Worm (Caenorhabditis elegans) whole organism, late embryonic: Measurements from ENCODE around the gene Y66C5A.1.

Source experiments
- C38D4.7 ChIP-seq: fragments of 200-800 bp; sonication (Bioruptor generic); optimal IDR thresholded peaks from 2 replicates; lab custom pipeline; 2018; ENCODE audit warnings: mild to moderate bottlenecking, missing genetic modification characterization, moderate library complexity, missing compliant biosample characterization
- F13H6.1 ChIP-seq: sonication (generic microtip); optimal IDR thresholded peaks from 2 replicates; lab custom pipeline; 2016; ENCODE audit warnings: missing genetic modification characterization, missing compliant biosample characterization
- K02D7.2 ChIP-seq: sonication (generic microtip); optimal IDR thresholded peaks from 2 replicates; lab custom pipeline; 2017; ENCODE audit warnings: mild to moderate bottlenecking, missing genetic modification characterization, missing compliant biosample characterization
- K09A11.1 ChIP-seq: sonication (generic microtip); optimal IDR thresholded peaks from 2 replicates; lab custom pipeline; 2017; ENCODE audit warnings: antibody characterized with exemption, mild to moderate bottlenecking, missing genetic modification characterization, missing compliant biosample characterization; ENCODE audit not compliant: insufficient read depth
- T23F11.4 ChIP-seq: fragments of 200-800 bp; sonication (Bioruptor generic); optimal IDR thresholded peaks from 2 replicates; lab custom pipeline; 2018; ENCODE audit warnings: mild to moderate bottlenecking, missing genetic modification characterization, missing compliant biosample characterization
- Y22D7AL.16 ChIP-seq: sonication (generic microtip); optimal IDR thresholded peaks from 2 replicates; lab custom pipeline; 2016; ENCODE audit warnings: missing genetic modification characterization, missing compliant biosample characterization
- ama-1 ChIP-seq: fragments of 150-350 bp; optimal IDR thresholded peaks from 2 replicates; lab custom pipeline; 2014
- ceh-14 ChIP-seq: sonication (generic microtip); optimal IDR thresholded peaks from 2 replicates; lab custom pipeline; 2016; ENCODE audit warnings: missing genotype, missing genetic modification characterization, missing compliant biosample characterization
- ceh-18 ChIP-seq: sonication (generic microtip); optimal IDR thresholded peaks from 2 replicates; lab custom pipeline; 2016; ENCODE audit warnings: missing genetic modification characterization, missing compliant biosample characterization
- ceh-19 ChIP-seq: fragments of 200-800 bp; sonication (Bioruptor generic); optimal IDR thresholded peaks from 2 replicates; lab custom pipeline; 2018; ENCODE audit warnings: mild to moderate bottlenecking, missing genetic modification characterization, missing compliant biosample characterization
- ceh-22 ChIP-seq: sonication (generic microtip); optimal IDR thresholded peaks from 2 replicates; lab custom pipeline; 2017; ENCODE audit warnings: missing biosample characterization, missing genetic modification characterization
- ceh-30 ChIP-seq: fragments of 150-350 bp; optimal IDR thresholded peaks from 2 replicates; lab custom pipeline; 2014; ENCODE audit warnings: missing biosample characterization, missing genetic modification characterization
- ceh-31 ChIP-seq: sonication (generic microtip); optimal IDR thresholded peaks from 2 replicates; lab custom pipeline; 2016; ENCODE audit warnings: missing genetic modification characterization, missing compliant biosample characterization
- ceh-34 ChIP-seq: sonication (generic microtip); optimal IDR thresholded peaks from 2 replicates; lab custom pipeline; 2016; ENCODE audit warnings: mild to moderate bottlenecking, missing genetic modification characterization, missing compliant biosample characterization
- che-1 ChIP-seq: sonication (generic microtip); optimal IDR thresholded peaks from 2 replicates; lab custom pipeline; 2016; ENCODE audit warnings: mild to moderate bottlenecking, missing genetic modification characterization, missing compliant biosample characterization
- elt-2 ChIP-seq: sonication (generic microtip); optimal IDR thresholded peaks from 2 replicates; lab custom pipeline; 2016; ENCODE audit warnings: missing genetic modification reagents, missing genetic modification characterization, missing compliant biosample characterization
- fkh-6 ChIP-seq: sonication (generic microtip); optimal IDR thresholded peaks from 2 replicates; lab custom pipeline; 2016; ENCODE audit warnings: missing genetic modification characterization, missing compliant biosample characterization
- hlh-15 ChIP-seq: sonication (generic microtip); optimal IDR thresholded peaks from 2 replicates; lab custom pipeline; 2016; ENCODE audit warnings: missing genetic modification characterization, missing compliant biosample characterization
- hlh-6 ChIP-seq: sonication (generic microtip); optimal IDR thresholded peaks from 2 replicates; lab custom pipeline; 2016; ENCODE audit warnings: missing genotype, missing genetic modification characterization, missing compliant biosample characterization
- lim-6 ChIP-seq: sonication (generic microtip); optimal IDR thresholded peaks from 2 replicates; lab custom pipeline; 2016; ENCODE audit warnings: missing genetic modification characterization, missing compliant biosample characterization
- madf-2 ChIP-seq: sonication (generic microtip); optimal IDR thresholded peaks from 2 replicates; lab custom pipeline; 2017; ENCODE audit warnings: missing genetic modification characterization, missing compliant biosample characterization
- nfya-1 ChIP-seq: sonication (generic microtip); optimal IDR thresholded peaks from 2 replicates; lab custom pipeline; 2017; ENCODE audit warnings: missing genetic modification characterization, mild to moderate bottlenecking, missing compliant biosample characterization, antibody characterized with exemption, moderate library complexity
- nhr-11 ChIP-seq: fragments of 150-350 bp; optimal IDR thresholded peaks from 2 replicates; lab custom pipeline; 2014; ENCODE audit warnings: missing biosample characterization, missing genetic modification characterization
- npax-4 ChIP-seq: sonication (generic microtip); optimal IDR thresholded peaks from 2 replicates; lab custom pipeline; 2016; ENCODE audit warnings: missing genetic modification characterization, missing compliant biosample characterization
- odd-2 ChIP-seq: sonication (generic microtip); optimal IDR thresholded peaks from 2 replicates; lab custom pipeline; 2017; ENCODE audit warnings: antibody characterized with exemption, mild to moderate bottlenecking, missing genetic modification characterization, missing compliant biosample characterization
- pat-9 ChIP-seq: fragments of 200-800 bp; sonication (Bioruptor generic); optimal IDR thresholded peaks from 2 replicates; lab custom pipeline; 2018; ENCODE audit warnings: mild to moderate bottlenecking, missing genetic modification characterization, moderate library complexity, missing compliant biosample characterization
- pax-1 ChIP-seq: fragments of 150-350 bp; optimal IDR thresholded peaks from 2 replicates; lab custom pipeline; 2014; ENCODE audit warnings: missing biosample characterization, missing genetic modification characterization
- pha-2 ChIP-seq: sonication (generic microtip); optimal IDR thresholded peaks from 2 replicates; lab custom pipeline; 2017; ENCODE audit warnings: mild to moderate bottlenecking, missing genetic modification characterization, missing compliant biosample characterization
- pros-1 ChIP-seq: fragments of 150-350 bp; optimal IDR thresholded peaks from 2 replicates; lab custom pipeline; 2014; ENCODE audit warnings: missing biosample characterization, missing genetic modification reagents, missing genetic modification characterization
- ref-2 ChIP-seq: sonication (generic microtip); optimal IDR thresholded peaks from 2 replicates; lab custom pipeline; 2016; ENCODE audit warnings: missing genetic modification characterization, missing compliant biosample characterization
- rnt-1 ChIP-seq: sonication (generic microtip); optimal IDR thresholded peaks from 2 replicates; lab custom pipeline; 2016; ENCODE audit warnings: missing genetic modification characterization, missing compliant biosample characterization
- sdc-2 ChIP-seq: sonication (generic microtip); optimal IDR thresholded peaks from 2 replicates; lab custom pipeline; 2016; ENCODE audit warnings: missing genotype, missing genetic modification characterization, missing compliant biosample characterization
- sox-2 ChIP-seq: fragments of 200-800 bp; sonication (Bioruptor generic); IDR thresholded peaks from 2 replicates; pipeline ENCODE4 v1.3.6; 2022; ENCODE audit warnings: missing genetic modification reagents, missing genetic modification characterization, missing compliant biosample characterization
- sox-4 ChIP-seq: sonication (generic microtip); optimal IDR thresholded peaks from 2 replicates; lab custom pipeline; 2017; ENCODE audit warnings: mild to moderate bottlenecking, missing genetic modification characterization, inconsistent platforms, missing compliant biosample characterization
- syd-9 ChIP-seq: sonication (generic microtip); optimal IDR thresholded peaks from 2 replicates; lab custom pipeline; 2016; ENCODE audit warnings: mild to moderate bottlenecking, missing genetic modification characterization, moderate library complexity, missing compliant biosample characterization
- ttx-3 ChIP-seq: sonication (generic microtip); optimal IDR thresholded peaks from 2 replicates; lab custom pipeline; 2016; ENCODE audit warnings: missing genetic modification reagents, missing genetic modification characterization, missing compliant biosample characterization
- ztf-16 ChIP-seq: sonication (generic microtip); optimal IDR thresholded peaks from 2 replicates; lab custom pipeline; 2017; ENCODE audit warnings: missing genetic modification characterization, missing compliant biosample characterization

The Y66C5A.1 gene

ce11 chrX:14478193-14478592, 22.9 kb upstream of the Y66C5A.1 start:
- TF ChIP-seq F13H6.1 (no peak), hlh-6 (tag; lab: Kevin White, UChicago) (no peak), ref-2 (tag; lab: Kevin White, UChicago) (no peak), nfya-1 (no peak), hlh-15 (tag; lab: Kevin White, UChicago) (no peak), T23F11.4 (GFP tag; lab: Kevin White, UChicago) (no peak), npax-4 (tag; lab: Kevin White, UChicago) (no peak), C38D4.7 (GFP tag; lab: Kevin White, UChicago) (no peak), fkh-6 (tag; lab: Kevin White, UChicago) (no peak), ceh-34 (no peak), odd-2 (tag; lab: Kevin White, UChicago) (no peak), ceh-30 (no peak), che-1 (tag; lab: Kevin White, UChicago) (no peak)

DNA sequence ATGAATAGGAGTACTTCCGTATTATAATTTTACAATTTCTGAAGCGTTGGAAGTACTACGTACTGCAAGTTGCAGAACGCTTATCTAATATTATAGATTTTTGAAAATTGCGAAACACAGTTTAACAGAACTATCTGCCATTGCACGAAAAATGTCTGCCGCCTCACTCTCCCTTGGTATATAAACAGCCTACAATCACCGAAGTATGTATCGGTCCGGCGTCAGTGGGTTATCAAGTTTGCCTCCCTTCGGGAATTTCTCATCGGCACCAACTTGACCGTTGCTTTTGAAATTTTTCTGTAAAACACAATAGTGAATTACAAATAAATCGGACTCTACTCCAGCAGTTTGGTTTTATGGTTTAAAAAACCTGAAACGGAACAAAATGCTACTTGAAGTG, 22.0 kb upstream of the Y66C5A.1 start:
- TF ChIP-seq C38D4.7 (GFP tag; lab: Kevin White, UChicago) (no peak), sox-2 (GFP tag; lab: Robert Waterston, UW) (no peak), lim-6 (no peak), ttx-3 (tag; lab: Kevin White, UChicago) (no peak)

ce11 chrX:14476625-14477257, 21.4 kb upstream of the Y66C5A.1 start:
- TF ChIP-seq pha-2 (tag; lab: Kevin White, UChicago) (no peak), ceh-14 (tag; lab: Kevin White, UChicago) (no peak), C38D4.7 (GFP tag; lab: Kevin White, UChicago) (no peak), pat-9 (tag; lab: Kevin White, UChicago) (no peak), ceh-18 (tag; lab: Kevin White, UChicago) (no peak), K09A11.1 (tag; lab: Kevin White, UChicago) (no peak), F13H6.1 (no peak), ceh-31 (tag; lab: Kevin White, UChicago) (no peak), rnt-1 (tag; lab: Kevin White, UChicago) (no peak), ttx-3 (tag; lab: Kevin White, UChicago) (no peak), K02D7.2 (tag; lab: Kevin White, UChicago) (no peak)

- TF ChIP-seq elt-2 (tag; lab: Kevin White, UChicago) (no peak), Y22D7AL.16 (tag; lab: Kevin White, UChicago) (no peak), npax-4 (tag; lab: Kevin White, UChicago) (no peak), ztf-16 (tag; lab: Kevin White, UChicago) (no peak), ama-1 (lab: Kevin White, UChicago) (no peak), sdc-2 (tag; lab: Kevin White, UChicago) (no peak), pros-1 (tag; lab: Kevin White, UChicago) (no peak), ceh-22 (tag; lab: Kevin White, UChicago) (no peak), sox-4 (tag; lab: Kevin White, UChicago) (no peak), K02D7.2 (tag; lab: Kevin White, UChicago) (no peak), hlh-15 (tag; lab: Kevin White, UChicago) (no peak), nhr-11 (tag; lab: Kevin White, UChicago) (no peak), pat-9 (tag; lab: Kevin White, UChicago) (no peak), syd-9 (no peak), pax-1 (tag; lab: Kevin White, UChicago) (no peak), madf-2 (no peak), ceh-19 (GFP tag; lab: Kevin White, UChicago) (no peak)
Measured at ce11 chrX:14473740-14474139, 18.4 kb upstream of the Y66C5A.1 start, which contains the start of gene M163.5. Gene M163.5 (plus strand): TSS chrX:14474040.
